In genomic region chrII:14496809-14497208, ce11 we compare ENCODE assay signal across 4 worm cellular contexts.
A peak's percentile ranks its signal among the peaks of the same experiment; 100 is the strongest.
TF ChIP-seq lines count a peak whose summit lies in the region.

No protein-coding gene starts in this region.

TF ChIP-seq in whole organism, L2 larva, 48 proteins besides CTCF, POLR2A, EP300 and RAD21 (continued from another document):
- peak; percentile 65 for TF ChIP-seq ztf-4 (tag; optimal IDR thresholded peaks at IDR 0.05; lab: Kevin White, UChicago)
- peak in 1 of 2 experiments; percentile 60 for TF ChIP-seq mdl-1 (tag; optimal IDR thresholded peaks at IDR 0.05; lab: Kevin White, UChicago)
- no peak for TF ChIP-seq lin-39 (tag; optimal IDR thresholded peaks at IDR 0.05; lab: Kevin White, UChicago)
- TF ChIP-seq ztf-1 (GFP tag; conservative IDR thresholded peaks at IDR 0.05; lab: Robert Waterston, UW) = no peak
- TF ChIP-seq fos-1 (tag; optimal IDR thresholded peaks at IDR 0.05; lab: Kevin White, UChicago) = peak; percentile 74
- no peak for TF ChIP-seq unc-62 (GFP tag; optimal IDR thresholded peaks at IDR 0.05; lab: Kevin White, UChicago)
- peak; percentile 88 for TF ChIP-seq crh-2 (tag; optimal IDR thresholded peaks at IDR 0.05; lab: Kevin White, UChicago)
- TF ChIP-seq F13H6.1 (tag; optimal IDR thresholded peaks at IDR 0.05; lab: Kevin White, UChicago) = peak; percentile 70
- peak; percentile 66 for TF ChIP-seq unc-55 (GFP tag; optimal IDR thresholded peaks at IDR 0.05; lab: Kevin White, UChicago)
- TF ChIP-seq egl-27 (tag; optimal IDR thresholded peaks at IDR 0.05; lab: Kevin White, UChicago) = peak; percentile 54
- TF ChIP-seq mab-5 (tag; optimal IDR thresholded peaks at IDR 0.05; lab: Kevin White, UChicago) = no peak
- TF ChIP-seq nhr-11 (tag; optimal IDR thresholded peaks at IDR 0.05; lab: Kevin White, UChicago) = no peak
- no peak for TF ChIP-seq alr-1 (tag; optimal IDR thresholded peaks at IDR 0.05; lab: Kevin White, UChicago)
- no peak for TF ChIP-seq ceh-82 (tag; optimal IDR thresholded peaks at IDR 0.05; lab: Kevin White, UChicago)
- TF ChIP-seq Y55F3AM.14 (GFP tag; optimal IDR thresholded peaks at IDR 0.05; lab: Kevin White, UChicago) = peak; percentile 62
- TF ChIP-seq nhr-23 (tag; optimal IDR thresholded peaks at IDR 0.05; lab: Kevin White, UChicago) = peak; percentile 53
- no peak for TF ChIP-seq sem-4 (tag; optimal IDR thresholded peaks at IDR 0.05; lab: Kevin White, UChicago)
- no peak for TF ChIP-seq elt-1 (tag; optimal IDR thresholded peaks at IDR 0.05; lab: Kevin White, UChicago)
- peak; percentile 21 for TF ChIP-seq mbf-1 (tag; optimal IDR thresholded peaks at IDR 0.05; lab: Kevin White, UChicago)
- peak; percentile 46 for TF ChIP-seq lin-11 (tag; optimal IDR thresholded peaks at IDR 0.05; lab: Kevin White, UChicago)
- peak; percentile 84 for TF ChIP-seq nhr-77 (tag; optimal IDR thresholded peaks at IDR 0.05; lab: Kevin White, UChicago)
- TF ChIP-seq nhr-10 (tag; optimal IDR thresholded peaks at IDR 0.05; lab: Kevin White, UChicago) = no peak
- TF ChIP-seq R02D3.7 (tag; optimal IDR thresholded peaks at IDR 0.05; lab: Kevin White, UChicago) = no peak
- TF ChIP-seq peb-1 (tag; optimal IDR thresholded peaks at IDR 0.05; lab: Kevin White, UChicago) = no peak
- peak; percentile 54 for TF ChIP-seq blmp-1 (tag; optimal IDR thresholded peaks at IDR 0.05; lab: Kevin White, UChicago; ENCODE audit: insufficient read depth)

TF ChIP-seq in whole organism, L4 larva, 104 proteins besides CTCF, POLR2A, EP300 and RAD21 (continued from another document and continues in another):
- TF ChIP-seq daf-19 (GFP tag; conservative IDR thresholded peaks at IDR 0.05; lab: Robert Waterston, UW) = peak; percentile 95
- peak; percentile 97 for TF ChIP-seq egl-43 (GFP tag; IDR thresholded peaks at IDR 0.05; lab: Robert Waterston, UW)
- TF ChIP-seq F49E8.2 (tag; optimal IDR thresholded peaks at IDR 0.05; lab: Kevin White, UChicago; ENCODE audit: borderline replicate concordance) = peak; percentile 78
- peak; percentile 81 for TF ChIP-seq Y48G9A.11 (GFP tag; IDR thresholded peaks at IDR 0.05; lab: Robert Waterston, UW)
- TF ChIP-seq T26A8.4 (GFP tag; IDR thresholded peaks at IDR 0.05; lab: Robert Waterston, UW) = peak; percentile 88
- TF ChIP-seq hif-1 (tag; optimal IDR thresholded peaks at IDR 0.05; lab: Kevin White, UChicago) = peak; percentile 89 to 95
- TF ChIP-seq mdt-29 (GFP tag; IDR thresholded peaks at IDR 0.05; lab: Robert Waterston, UW) = peak; percentile 77; the same call in 1 of the 2 replicates
- no peak for TF ChIP-seq skn-1 (tag; optimal IDR thresholded peaks at IDR 0.05; lab: Kevin White, UChicago)
- peak; percentile 86 for TF ChIP-seq zfp-3 (GFP tag; conservative IDR thresholded peaks at IDR 0.05; lab: Robert Waterston, UW)
- peak; percentile 69 for TF ChIP-seq zfp-2 (tag; optimal IDR thresholded peaks at IDR 0.05; lab: Kevin White, UChicago)
- TF ChIP-seq dmd-8 (GFP tag; IDR thresholded peaks at IDR 0.05; lab: Robert Waterston, UW) = peak; percentile 98
- no peak for TF ChIP-seq nhr-76 (tag; optimal IDR thresholded peaks at IDR 0.05; lab: Kevin White, UChicago)
- peak; percentile 90 for TF ChIP-seq tra-1 (GFP tag; IDR thresholded peaks at IDR 0.05; lab: Robert Waterston, UW)
- peak; percentile 94 for TF ChIP-seq F26F4.8 (GFP tag; conservative IDR thresholded peaks at IDR 0.05; lab: Robert Waterston, UW)
- TF ChIP-seq unc-130 (GFP tag; optimal IDR thresholded peaks at IDR 0.05; lab: Kevin White, UChicago) = peak; percentile 92
- TF ChIP-seq dmd-6 (GFP tag; IDR thresholded peaks at IDR 0.05; lab: Robert Waterston, UW) = peak; percentile 70
- TF ChIP-seq snpc-1.2 (GFP tag; IDR thresholded peaks at IDR 0.05; lab: Robert Waterston, UW) = peak; percentile 81
- peak; percentile 79 for TF ChIP-seq madf-9 (GFP tag; conservative IDR thresholded peaks at IDR 0.05; lab: Robert Waterston, UW)
- TF ChIP-seq mes-2 (tag; optimal IDR thresholded peaks at IDR 0.05; lab: Kevin White, UChicago; ENCODE audit: poor library complexity, severe bottlenecking) = peak; percentile 92
- TF ChIP-seq nhr-102 (tag; optimal IDR thresholded peaks at IDR 0.05; lab: Kevin White, UChicago) = peak; percentile 89
- TF ChIP-seq Y105C5A.15 (GFP tag; IDR thresholded peaks at IDR 0.05; lab: Robert Waterston, UW) = peak; percentile 86
- TF ChIP-seq lin-1 (GFP tag; IDR thresholded peaks at IDR 0.05; lab: Robert Waterston, UW) = peak; percentile 87
- TF ChIP-seq tag-97 (GFP tag; IDR thresholded peaks at IDR 0.05; lab: Robert Waterston, UW) = no peak
- no peak for TF ChIP-seq ceh-62 (tag; optimal IDR thresholded peaks at IDR 0.05; lab: Kevin White, UChicago)
- TF ChIP-seq ceh-32 (tag; optimal IDR thresholded peaks at IDR 0.05; lab: Kevin White, UChicago; ENCODE audit: poor library complexity) = no peak
- no peak for TF ChIP-seq jun-1 (tag; optimal IDR thresholded peaks at IDR 0.05; lab: Kevin White, UChicago)
- TF ChIP-seq lin-38 (GFP tag; IDR thresholded peaks at IDR 0.05; lab: Robert Waterston, UW) = peak; percentile 85
- TF ChIP-seq nhr-111 (GFP tag; optimal IDR thresholded peaks at IDR 0.05; lab: Kevin White, UChicago) = peak; percentile 83
- TF ChIP-seq Y75B8A.6 (GFP tag; IDR thresholded peaks at IDR 0.05; lab: Robert Waterston, UW) = peak; percentile 44; the same call in 1 of the 2 replicates
- no peak for TF ChIP-seq ztf-11 (tag; optimal IDR thresholded peaks at IDR 0.05; lab: Kevin White, UChicago)
- no peak for TF ChIP-seq nhr-237 (tag; optimal IDR thresholded peaks at IDR 0.05; lab: Kevin White, UChicago)
- peak; percentile 96 for TF ChIP-seq nhr-77 (tag; optimal IDR thresholded peaks at IDR 0.05; lab: Kevin White, UChicago)
- peak; percentile 32 for TF ChIP-seq pqm-1 (tag; optimal IDR thresholded peaks at IDR 0.05; lab: Kevin White, UChicago)
- peak; percentile 41 for TF ChIP-seq zip-2 (tag; optimal IDR thresholded peaks at IDR 0.05; lab: Kevin White, UChicago)
- peak; percentile 63 for TF ChIP-seq nhr-10 (tag; optimal IDR thresholded peaks at IDR 0.05; lab: Kevin White, UChicago)
- TF ChIP-seq zag-1 (tag; optimal IDR thresholded peaks at IDR 0.05; lab: Kevin White, UChicago) = no peak

TF ChIP-seq in whole organism, late embryonic, 69 proteins besides CTCF, POLR2A, EP300 and RAD21 (continued from another document and continues in another):
- TF ChIP-seq ama-1 (optimal IDR thresholded peaks at IDR 0.05; lab: Kevin White, UChicago) (no peak), hlh-13 (GFP tag; optimal IDR thresholded peaks at IDR 0.05; lab: Kevin White, UChicago) (peak; percentile 75), syd-9 (tag; optimal IDR thresholded peaks at IDR 0.05; lab: Kevin White, UChicago) (peak; percentile 59), pag-3 (tag; optimal IDR thresholded peaks at IDR 0.05; lab: Kevin White, UChicago; ENCODE audit: borderline replicate concordance) (peak; percentile 4), tbx-7 (tag; optimal IDR thresholded peaks at IDR 0.05; lab: Kevin White, UChicago) (peak; percentile 53), dmd-4 (tag; optimal IDR thresholded peaks at IDR 0.05; lab: Kevin White, UChicago; ENCODE audit: borderline replicate concordance) (peak; percentile 75), ceh-22 (tag; optimal IDR thresholded peaks at IDR 0.05; lab: Kevin White, UChicago) (peak; percentile 35), madf-2 (tag; optimal IDR thresholded peaks at IDR 0.05; lab: Kevin White, UChicago) (peak; percentile 86), tbx-2 (tag; optimal IDR thresholded peaks at IDR 0.05; lab: Kevin White, UChicago) (peak; percentile 91), ttx-3 (tag; optimal IDR thresholded peaks at IDR 0.05; lab: Kevin White, UChicago) (peak; percentile 80), hlh-15 (tag; optimal IDR thresholded peaks at IDR 0.05; lab: Kevin White, UChicago) (peak; percentile 71), sdc-2 (tag; optimal IDR thresholded peaks at IDR 0.05; lab: Kevin White, UChicago) (peak; percentile 81), ceh-2 (tag; optimal IDR thresholded peaks at IDR 0.05; lab: Kevin White, UChicago) (peak; percentile 66), elt-4 (tag; optimal IDR thresholded peaks at IDR 0.05; lab: Kevin White, UChicago) (no peak), hlh-6 (tag; optimal IDR thresholded peaks at IDR 0.05; lab: Kevin White, UChicago) (peak; percentile 91), sox-4 (tag; optimal IDR thresholded peaks at IDR 0.05; lab: Kevin White, UChicago) (peak; percentile 80), ceh-6 (GFP tag; optimal IDR thresholded peaks at IDR 0.05; lab: Kevin White, UChicago) (peak; percentile 92), K09A11.1 (tag; optimal IDR thresholded peaks at IDR 0.05; lab: Kevin White, UChicago; ENCODE audit: insufficient read depth) (peak; percentile 89), npax-4 (tag; optimal IDR thresholded peaks at IDR 0.05; lab: Kevin White, UChicago) (peak; percentile 69), ztf-16 (tag; optimal IDR thresholded peaks at IDR 0.05; lab: Kevin White, UChicago) (peak; percentile 94), nfya-1 (tag; optimal IDR thresholded peaks at IDR 0.05; lab: Kevin White, UChicago) (peak; percentile 77), ceh-34 (tag; optimal IDR thresholded peaks at IDR 0.05; lab: Kevin White, UChicago) (peak; percentile 86), pax-1 (tag; optimal IDR thresholded peaks at IDR 0.05; lab: Kevin White, UChicago) (no peak), unc-55 (GFP tag; optimal IDR thresholded peaks at IDR 0.05; lab: Kevin White, UChicago) (no peak), nhr-11 (tag; optimal IDR thresholded peaks at IDR 0.05; lab: Kevin White, UChicago) (no peak), ahr-1 (tag; optimal IDR thresholded peaks at IDR 0.05; lab: Kevin White, UChicago) (peak; percentile 74), K02D7.2 (tag; optimal IDR thresholded peaks at IDR 0.05; lab: Kevin White, UChicago) (peak; percentile 82), T23F11.4 (GFP tag; optimal IDR thresholded peaks at IDR 0.05; lab: Kevin White, UChicago) (peak; percentile 74), Y22D7AL.16 (tag; optimal IDR thresholded peaks at IDR 0.05; lab: Kevin White, UChicago) (peak; percentile 71), nhr-232 (tag; optimal IDR thresholded peaks at IDR 0.05; lab: Kevin White, UChicago) (peak; percentile 85), pha-2 (tag; optimal IDR thresholded peaks at IDR 0.05; lab: Kevin White, UChicago) (peak; percentile 88), pat-9 (tag; optimal IDR thresholded peaks at IDR 0.05; lab: Kevin White, UChicago) (peak; percentile 90), fax-1 (tag; optimal IDR thresholded peaks at IDR 0.05; lab: Kevin White, UChicago) (peak; percentile 68), unc-3 (GFP tag; conservative IDR thresholded peaks at IDR 0.05; lab: Robert Waterston, UW) (peak; percentile 78), unc-3 (tag; optimal IDR thresholded peaks at IDR 0.05; lab: Kevin White, UChicago) (peak; percentile 80), ceh-9 (tag; optimal IDR thresholded peaks at IDR 0.05; lab: Kevin White, UChicago) (peak; percentile 43), ceh-18 (tag; optimal IDR thresholded peaks at IDR 0.05; lab: Kevin White, UChicago) (peak; percentile 83), ceh-24 (tag; optimal IDR thresholded peaks at IDR 0.05; lab: Kevin White, UChicago) (peak; percentile 34), ceh-31 (tag; optimal IDR thresholded peaks at IDR 0.05; lab: Kevin White, UChicago) (peak; percentile 68)

TF ChIP-seq in whole organism, mixed stage, embryonic, 35 proteins besides CTCF, POLR2A, EP300 and RAD21 (continued from another document):
- no peak for TF ChIP-seq unc-39 (tag; optimal IDR thresholded peaks at IDR 0.05; lab: Kevin White, UChicago)
- peak; percentile 52 for TF ChIP-seq unc-62 (GFP tag; optimal IDR thresholded peaks at IDR 0.05; lab: Kevin White, UChicago)
- peak; percentile 82 for TF ChIP-seq bed-3 (GFP tag; optimal IDR thresholded peaks at IDR 0.05; lab: Kevin White, UChicago)
- TF ChIP-seq nhr-237 (tag; optimal IDR thresholded peaks at IDR 0.05; lab: Kevin White, UChicago) = peak; percentile 70
- TF ChIP-seq mab-5 (tag; optimal IDR thresholded peaks at IDR 0.05; lab: Kevin White, UChicago) = no peak
- peak; percentile 87 for TF ChIP-seq sem-2 (GFP tag; optimal IDR thresholded peaks at IDR 0.05; lab: Kevin White, UChicago)
